Fruit fly (Drosophila melanogaster) Kc167 (cell line): Measurements from ENCODE around the gene boss.

Experiments
- Myc ChIP-seq: fragments of >200 bp; optimal IDR thresholded peaks from 2 replicates; lab custom pipeline; 2017; ENCODE audit warnings: missing external identifiers
- h ChIP-seq: fragments of >200 bp; optimal IDR thresholded peaks from 3 replicates; lab custom pipeline; 2018; ENCODE audit warnings: missing external identifiers

DNA sequence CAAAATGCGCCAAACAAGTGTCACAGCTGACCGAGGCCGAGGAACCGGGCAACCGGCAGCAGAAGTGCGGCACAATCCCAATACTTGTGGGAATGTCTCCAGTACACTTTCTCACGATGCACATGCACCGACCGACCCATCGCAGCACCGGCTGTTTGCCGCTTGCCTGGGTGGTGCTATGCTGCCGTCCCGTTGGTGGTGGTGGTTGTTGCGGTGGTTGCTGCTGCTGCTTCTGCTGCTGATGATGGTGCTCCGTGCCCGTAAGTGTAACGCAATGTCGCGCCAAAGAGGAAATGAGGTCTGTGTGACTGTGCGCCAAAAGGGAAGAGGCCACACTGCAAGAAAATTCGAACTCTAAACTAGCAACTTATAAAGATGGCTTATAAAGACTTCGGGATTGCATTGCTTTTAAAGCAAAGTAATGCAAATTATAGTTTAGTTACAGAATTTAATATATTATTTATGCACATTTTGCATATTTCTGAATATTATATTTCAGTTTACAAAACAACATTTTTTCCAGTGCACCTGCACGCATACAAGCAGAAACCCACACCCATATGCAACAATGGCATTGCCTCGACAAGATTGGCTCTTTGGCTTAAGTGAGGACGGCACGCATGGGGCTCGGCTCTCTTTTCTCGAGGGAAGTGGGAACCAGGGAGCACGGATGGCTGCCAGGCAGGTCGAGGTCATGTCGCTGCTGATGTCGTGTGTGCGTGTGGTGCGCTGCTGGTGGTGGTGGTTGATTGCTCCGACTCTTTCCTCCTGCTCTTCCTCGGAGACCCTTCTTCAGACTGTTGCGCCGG, 34.6 kb downstream of the boss start, which contains the start of gene CG43116:
- TF ChIP-seq h (lab: Kevin White, UChicago) (no peak), Myc (no peak)
